Worm (Caenorhabditis elegans) whole organism, L3 larva: ENCODE results near the gene srw-133.

Experiments used
- R02D3.7 ChIP-seq: fragments of 150-350 bp; optimal IDR thresholded peaks from 2 replicates; lab custom pipeline; 2014; ENCODE audit warnings: missing biosample characterization, missing genetic modification characterization
- ZK546.5 ChIP-seq: sonication (generic microtip); optimal IDR thresholded peaks from 2 replicates; lab custom pipeline; 2017; ENCODE audit warnings: missing biosample characterization, missing genetic modification characterization
- aly-2 ChIP-seq: fragments of 150-350 bp; optimal IDR thresholded peaks from 2 replicates; lab custom pipeline; 2014; ENCODE audit warnings: missing biosample characterization, missing genetic modification characterization
- ama-1 ChIP-seq: fragments of 150-350 bp; optimal IDR thresholded peaks from 2 replicates; lab custom pipeline; 2018
- ceh-82 ChIP-seq: fragments of 150-350 bp; optimal IDR thresholded peaks from 2 replicates; lab custom pipeline; 2014; ENCODE audit warnings: missing biosample characterization, missing genetic modification characterization
- ceh-9 ChIP-seq: sonication (generic microtip); optimal IDR thresholded peaks from 2 replicates; lab custom pipeline; 2018; ENCODE audit warnings: missing biosample characterization, missing genetic modification characterization
- daf-12 ChIP-seq: fragments of 150-350 bp; optimal IDR thresholded peaks from 2 replicates; lab custom pipeline; 2014; ENCODE audit warnings: missing biosample characterization, missing genetic modification reagents, missing genetic modification characterization
- egl-5 ChIP-seq: fragments of 150-350 bp; optimal IDR thresholded peaks from 2 replicates; lab custom pipeline; 2017; ENCODE audit warnings: missing biosample characterization, missing genetic modification reagents, missing genetic modification characterization, inconsistent platforms
- elt-1 ChIP-seq: fragments of 150-350 bp; optimal IDR thresholded peaks from 2 replicates; lab custom pipeline; 2014; ENCODE audit warnings: missing biosample characterization, missing genetic modification characterization
- fkh-10 ChIP-seq: sonication (generic microtip); optimal IDR thresholded peaks from 2 replicates; lab custom pipeline; 2017; ENCODE audit warnings: missing biosample characterization, missing genetic modification reagents, missing genetic modification characterization
- fkh-2 ChIP-seq: fragments of 150-350 bp; optimal IDR thresholded peaks from 2 replicates; lab custom pipeline; 2014; ENCODE audit warnings: missing biosample characterization, missing genetic modification reagents, missing genetic modification characterization
- jun-1 ChIP-seq: fragments of 150-350 bp; optimal IDR thresholded peaks from 2 replicates; lab custom pipeline; 2014; ENCODE audit warnings: missing biosample characterization, missing genetic modification reagents, missing genetic modification characterization
- lin-39 ChIP-seq: fragments of 150-350 bp; optimal IDR thresholded peaks from 2 replicates; lab custom pipeline; 2018; ENCODE audit warnings: missing biosample characterization, missing genetic modification reagents, missing genetic modification characterization
- lsy-12 ChIP-seq: sonication (generic microtip); optimal IDR thresholded peaks from 2 replicates; lab custom pipeline; 2016; ENCODE audit warnings: mild to moderate bottlenecking, missing genetic modification characterization, missing compliant biosample characterization
- mml-1 ChIP-seq: fragments of 150-350 bp; sonication (generic microtip); optimal IDR thresholded peaks from 3 replicates; lab custom pipeline; 2014; ENCODE audit warnings: missing biosample characterization, missing genetic modification characterization
- nfya-1 ChIP-seq: sonication (generic microtip); optimal IDR thresholded peaks from 2 replicates; lab custom pipeline; 2017; ENCODE audit warnings: missing genetic modification characterization, mild to moderate bottlenecking, missing compliant biosample characterization, antibody characterized with exemption, moderate library complexity; ENCODE audit not compliant: insufficient read depth
- nhr-11 ChIP-seq: fragments of 150-350 bp; optimal IDR thresholded peaks from 2 replicates; lab custom pipeline; 2014; ENCODE audit warnings: missing biosample characterization, missing genetic modification characterization
- nhr-12 ChIP-seq: fragments of 150-350 bp; optimal IDR thresholded peaks from 2 replicates; lab custom pipeline; 2014; ENCODE audit warnings: missing biosample characterization, missing genetic modification characterization
- nhr-237 ChIP-seq: fragments of 150-350 bp; optimal IDR thresholded peaks from 2 replicates; lab custom pipeline; 2014; ENCODE audit warnings: missing biosample characterization, missing genetic modification characterization
- nhr-25 ChIP-seq: sonication (generic microtip); optimal IDR thresholded peaks from 2 replicates; lab custom pipeline; 2017; ENCODE audit warnings: missing biosample characterization, missing genetic modification characterization
- nhr-28 ChIP-seq: fragments of 150-350 bp; optimal IDR thresholded peaks from 2 replicates; lab custom pipeline; 2014; ENCODE audit warnings: missing biosample characterization, missing genetic modification characterization
- nhr-43 ChIP-seq: sonication (generic microtip); optimal IDR thresholded peaks from 2 replicates; lab custom pipeline; 2016; ENCODE audit warnings: mild to moderate bottlenecking, missing genetic modification characterization, missing compliant biosample characterization; ENCODE audit not compliant: poor library complexity, severe bottlenecking
- nhr-67 ChIP-seq: fragments of 150-350 bp; optimal IDR thresholded peaks from 2 replicates; lab custom pipeline; 2014; ENCODE audit warnings: missing biosample characterization, missing genetic modification characterization
- nhr-76 ChIP-seq: fragments of 150-350 bp; sonication (generic microtip); optimal IDR thresholded peaks from 5 replicates; lab custom pipeline; 2014; ENCODE audit warnings: missing biosample characterization, missing genetic modification characterization
- nhr-77 ChIP-seq: fragments of 150-350 bp; optimal IDR thresholded peaks from 2 replicates; lab custom pipeline; 2014; ENCODE audit warnings: missing biosample characterization, missing genetic modification characterization
- pha-4 ChIP-seq: fragments of 150-350 bp; optimal IDR thresholded peaks from 2 replicates; lab custom pipeline; 2014; ENCODE audit warnings: missing biosample characterization, missing genetic modification reagents, missing genetic modification characterization
- pqm-1 ChIP-seq: fragments of 150-350 bp; optimal IDR thresholded peaks from 2 replicates; lab custom pipeline; 2017; ENCODE audit warnings: missing biosample characterization, missing genetic modification characterization, inconsistent platforms
- skn-1 ChIP-seq: fragments of 150-350 bp; optimal IDR thresholded peaks from 2 replicates; lab custom pipeline; 2014; ENCODE audit warnings: missing biosample characterization, missing genetic modification characterization
- tbx-2 ChIP-seq: sonication (generic microtip); optimal IDR thresholded peaks from 2 replicates; lab custom pipeline; 2016; ENCODE audit warnings: mild to moderate bottlenecking, missing genetic modification characterization, missing compliant biosample characterization
- zag-1 ChIP-seq: fragments of 150-350 bp; optimal IDR thresholded peaks from 2 replicates; lab custom pipeline; 2014; ENCODE audit warnings: missing biosample characterization, missing genetic modification characterization
- ztf-4 ChIP-seq: fragments of 150-350 bp; optimal IDR thresholded peaks from 2 replicates; lab custom pipeline; 2014; ENCODE audit warnings: missing biosample characterization, missing genetic modification characterization

Gene srw-133

ce11 chrV:4101567-4101966 is 13.0 kb downstream of the srw-133 start, which contains the start of gene srj-40:
TSS of gene srj-40 (plus strand) at chrV:4101867.
- no peak for TF ChIP-seq fkh-2 (tag; lab: Kevin White, UChicago)
- TF ChIP-seq nhr-25 (tag; lab: Kevin White, UChicago), result no peak
- no peak for TF ChIP-seq nhr-77 (tag; lab: Kevin White, UChicago)
- no peak for TF ChIP-seq skn-1 (tag; lab: Kevin White, UChicago)
- TF ChIP-seq nfya-1 (tag; lab: Kevin White, UChicago), result no peak
- no peak for TF ChIP-seq lsy-12 (tag; lab: Kevin White, UChicago)
- no peak for TF ChIP-seq nhr-43 (tag; lab: Kevin White, UChicago)
- no peak for TF ChIP-seq nhr-76 (tag; lab: Kevin White, UChicago)
- no peak for TF ChIP-seq nhr-28
- no peak for TF ChIP-seq daf-12 (tag; lab: Kevin White, UChicago)
- no peak for TF ChIP-seq pqm-1 (tag; lab: Kevin White, UChicago)
- no peak for TF ChIP-seq nhr-11 (tag; lab: Kevin White, UChicago)
- TF ChIP-seq ztf-4 (tag; lab: Kevin White, UChicago), result no peak
- TF ChIP-seq ZK546.5 (tag; lab: Kevin White, UChicago), result no peak
- TF ChIP-seq fkh-10, result no peak
- no peak for TF ChIP-seq R02D3.7 (tag; lab: Kevin White, UChicago)

DNA sequence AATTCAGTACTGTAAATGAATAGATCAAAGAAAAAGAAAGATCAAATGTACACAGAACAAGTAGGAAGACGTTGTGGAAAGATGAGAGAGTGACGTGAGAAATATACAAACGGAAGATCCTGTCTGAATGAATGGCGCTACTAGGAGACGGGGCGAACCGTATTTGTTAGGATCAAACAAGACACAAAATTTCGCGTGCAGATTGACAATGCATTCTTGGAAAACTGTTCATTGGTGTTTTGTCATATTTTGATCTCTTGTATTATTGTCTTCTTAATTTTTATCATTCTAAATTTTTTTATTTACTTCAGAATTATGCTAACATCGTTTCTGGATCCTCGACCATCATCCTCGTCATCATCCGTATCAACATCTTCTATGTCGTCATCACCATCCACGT is 19.8 kb downstream of the srw-133 start, which contains the start of gene nhr-181:
nhr-181 (plus strand) TSS at position 301 of the 400 bp plus-strand sequence.
- no peak for TF ChIP-seq ama-1 (lab: Kevin White, UChicago)
- TF ChIP-seq elt-1 (tag; lab: Kevin White, UChicago), result no peak
- TF ChIP-seq aly-2 (tag; lab: Kevin White, UChicago), result no peak
- no peak for TF ChIP-seq jun-1 (tag; lab: Kevin White, UChicago)
- TF ChIP-seq nhr-28, result no peak
- TF ChIP-seq nhr-43 (tag; lab: Kevin White, UChicago), result no peak
- TF ChIP-seq pha-4 (tag; lab: Kevin White, UChicago), result no peak
- TF ChIP-seq tbx-2 (tag; lab: Kevin White, UChicago), result no peak
- TF ChIP-seq pqm-1 (tag; lab: Kevin White, UChicago), result no peak
- TF ChIP-seq nhr-67 (tag; lab: Kevin White, UChicago), result no peak
- no peak for TF ChIP-seq ceh-82
- TF ChIP-seq ztf-4 (tag; lab: Kevin White, UChicago), result no peak
- TF ChIP-seq mml-1 (tag; lab: Kevin White, UChicago), result no peak
- TF ChIP-seq fkh-2 (tag; lab: Kevin White, UChicago), result no peak
- no peak for TF ChIP-seq egl-5 (tag; lab: Kevin White, UChicago)

ce11 chrV:4082952-4083351 is 31.6 kb downstream of the srw-133 start, which contains the start of gene F38H12.5:
TSS of gene F38H12.5 (minus strand) at chrV:4083052.
- TF ChIP-seq ama-1 (lab: Kevin White, UChicago) (no peak), jun-1 (tag; lab: Kevin White, UChicago) (no peak), ceh-9 (tag; lab: Kevin White, UChicago) (no peak), lsy-12 (tag; lab: Kevin White, UChicago) (no peak)

ce11 chrV:4081283-4081682 is 33.2 kb downstream of the srw-133 start, which contains the start of gene srh-211:
TSS of gene srh-211 (minus strand) at chrV:4081383.
- no peak for TF ChIP-seq zag-1 (tag; lab: Kevin White, UChicago)
- TF ChIP-seq ceh-9 (tag; lab: Kevin White, UChicago), result no peak
- TF ChIP-seq nhr-237 (tag; lab: Kevin White, UChicago), result no peak
- TF ChIP-seq nhr-12 (tag; lab: Kevin White, UChicago), result no peak
- TF ChIP-seq egl-5 (tag; lab: Kevin White, UChicago), result no peak
- TF ChIP-seq tbx-2 (tag; lab: Kevin White, UChicago), result no peak
- TF ChIP-seq lin-39, result no peak
- TF ChIP-seq nhr-25 (tag; lab: Kevin White, UChicago), result no peak
- no peak for TF ChIP-seq nhr-67 (tag; lab: Kevin White, UChicago)
- no peak for TF ChIP-seq nhr-43 (tag; lab: Kevin White, UChicago)

- TF ChIP-seq ama-1 (lab: Kevin White, UChicago) (no peak), nhr-76 (tag; lab: Kevin White, UChicago) (no peak), ceh-82 (no peak), nhr-25 (tag; lab: Kevin White, UChicago) (no peak)
- TF ChIP-seq, all 47 proteins: peak for 0
Observed at ce11 chrV:4080546-4080945, 34.0 kb downstream of the srw-133 start.
